Worm (Caenorhabditis elegans): ENCODE data around the gene srj-27.
"Not testable (repeated sequence)": the region's sequence is repeated elsewhere in the genome, so short reads cannot be mapped to it uniquely, and the experiment has no call there.

srj-27 gene

DNA sequence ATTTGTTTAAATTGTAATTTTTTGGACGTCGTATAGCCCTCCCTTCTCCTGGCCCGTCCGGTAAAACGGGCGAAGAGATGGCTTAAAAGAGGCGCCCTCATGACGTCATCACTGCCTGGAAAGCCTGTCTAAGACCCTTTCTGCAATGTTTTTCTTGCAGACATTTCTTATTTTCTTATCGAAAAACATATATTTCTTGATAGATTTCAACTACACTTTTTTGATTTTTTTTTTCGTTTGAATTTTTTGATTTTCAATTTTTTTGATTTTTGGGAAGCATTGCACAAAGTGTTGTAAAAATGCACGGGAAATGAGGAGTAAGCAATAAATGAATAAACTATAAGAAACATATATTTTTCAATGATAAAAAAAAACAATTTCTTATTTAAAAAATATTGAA, 13.3 kb downstream of the srj-27 start, which contains the start of gene T01G5.6:
TSS of gene T01G5.6 (minus strand) at position 101 of the 400 bp plus-strand sequence.
- TF ChIP-seq snpc-4 (tag; optimal IDR thresholded peaks at IDR 0.05) (no peak), aly-2 (tag; optimal IDR thresholded peaks at IDR 0.05) (no peak), elt-3 (tag; optimal IDR thresholded peaks at IDR 0.05) (no peak), unc-62 (GFP tag; optimal IDR thresholded peaks at IDR 0.05) (no peak), nhr-237 (tag; optimal IDR thresholded peaks at IDR 0.05) (no peak), zag-1 (tag; optimal IDR thresholded peaks at IDR 0.05) (no peak), ztf-11 (tag; optimal IDR thresholded peaks at IDR 0.05) (no peak), ZK546.5 (tag; optimal IDR thresholded peaks at IDR 0.05) (no peak), egl-27 (tag; optimal IDR thresholded peaks at IDR 0.05) (no peak), nhr-67 (tag; optimal IDR thresholded peaks at IDR 0.05) (no peak), mml-1 (tag; optimal IDR thresholded peaks at IDR 0.05) (no peak), R02D3.7 (tag; optimal IDR thresholded peaks at IDR 0.05) (no peak), nhr-28 (tag; optimal IDR thresholded peaks at IDR 0.05) (no peak)

DNA sequence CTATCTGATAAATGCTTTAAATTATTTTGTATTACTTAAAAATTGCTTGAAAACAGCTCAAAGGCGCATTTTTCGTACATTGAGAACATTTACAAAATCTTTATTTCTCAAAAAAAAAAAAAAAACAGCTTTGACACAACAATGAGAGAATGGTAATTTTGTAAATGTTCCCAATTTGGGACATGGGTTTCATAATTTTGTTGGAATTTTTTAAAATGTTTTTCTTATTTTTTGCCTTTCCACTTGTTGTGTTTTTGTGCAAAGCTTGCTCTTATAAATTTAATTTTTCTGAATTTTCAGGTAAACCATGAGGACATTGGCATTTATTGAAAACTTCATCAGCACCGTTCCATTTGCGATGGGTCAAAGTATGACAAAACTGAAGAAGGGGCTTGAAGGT, 15.7 kb downstream of the srj-27 start, which contains the start of gene T01G5.7:
TSS of gene T01G5.7 (plus strand) at position 301 of the 400 bp plus-strand sequence.
- no peak for TF ChIP-seq nhr-12 (tag; optimal IDR thresholded peaks at IDR 0.05)
- no peak for TF ChIP-seq lsy-12 (tag; optimal IDR thresholded peaks at IDR 0.05)
- TF ChIP-seq nhr-11 (tag; optimal IDR thresholded peaks at IDR 0.05), result no peak
- TF ChIP-seq sea-2 (GFP tag; optimal IDR thresholded peaks at IDR 0.05), result no peak
- TF ChIP-seq unc-62 (GFP tag; optimal IDR thresholded peaks at IDR 0.05), result no peak
- no peak for TF ChIP-seq nhr-25 (tag; optimal IDR thresholded peaks at IDR 0.05)
- no peak for TF ChIP-seq ZK546.5 (tag; optimal IDR thresholded peaks at IDR 0.05)
- TF ChIP-seq ceh-28 (tag; optimal IDR thresholded peaks at IDR 0.05), result no peak

DNA sequence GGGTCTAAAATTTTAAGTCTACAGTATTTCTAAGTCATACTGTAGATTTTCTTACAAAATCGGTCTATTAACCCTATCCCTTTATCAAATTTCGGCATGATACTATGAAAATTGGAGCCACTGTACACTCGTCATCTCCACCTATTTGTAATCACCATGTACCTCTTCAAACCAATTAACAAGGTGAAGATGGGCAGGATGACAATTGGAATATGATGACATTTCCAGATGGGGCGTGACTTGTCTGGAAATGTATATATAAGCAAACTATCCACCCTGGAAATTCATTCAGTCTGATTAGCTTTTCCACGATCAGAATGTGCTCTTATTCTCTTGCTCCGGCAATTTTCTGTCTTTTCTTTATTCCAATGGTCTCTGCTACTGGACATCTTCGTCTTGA, 18.1 kb downstream of the srj-27 start, which contains the start of gene Y75B12A.2:
TSS of gene Y75B12A.2 (plus strand) at position 301 of the 400 bp plus-strand sequence.
- no peak for TF ChIP-seq elt-1 (tag; optimal IDR thresholded peaks at IDR 0.05)
- no peak for TF ChIP-seq nhr-43 (tag; optimal IDR thresholded peaks at IDR 0.05; ENCODE audit: poor library complexity, severe bottlenecking)
- TF ChIP-seq eor-1 (tag; optimal IDR thresholded peaks at IDR 0.05), result no peak

DNA sequence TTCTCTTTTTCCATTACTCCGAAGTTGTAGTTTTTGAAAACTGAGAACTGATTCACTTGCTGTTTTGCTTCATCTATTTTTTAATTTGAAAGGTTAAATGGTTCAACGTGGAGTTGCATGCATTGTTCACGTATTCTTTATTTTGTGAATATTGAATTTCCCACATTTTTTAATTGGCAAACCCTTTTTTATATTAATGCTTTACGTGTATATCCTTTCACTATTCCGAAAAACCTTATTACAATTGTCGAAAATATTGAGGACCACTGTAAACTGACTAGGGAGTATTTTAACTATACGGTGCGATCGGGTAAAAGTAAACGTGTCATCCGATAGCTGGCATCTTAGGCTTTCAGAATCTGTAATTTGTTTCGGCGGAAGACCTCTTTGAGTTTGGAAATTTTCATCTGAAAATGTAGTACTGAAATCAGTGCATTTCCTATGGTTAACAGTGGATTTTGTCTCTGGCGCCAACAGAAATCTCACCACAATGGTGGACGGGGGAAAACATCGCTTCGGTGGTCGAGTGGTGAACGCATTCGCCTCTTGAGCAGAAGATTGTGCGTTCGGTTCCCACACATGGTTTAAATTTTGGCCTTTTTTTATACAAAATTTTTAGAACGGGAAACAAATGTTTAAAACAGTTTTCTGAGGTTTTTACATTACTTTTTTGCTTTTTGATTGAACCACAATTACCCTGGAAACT, 21.3 kb downstream of the srj-27 start, which contains the start of gene C01G10.14:
TSS of gene C01G10.14 (minus strand) at position 51 of the 706 bp plus-strand sequence.
- not testable (repeated sequence) for TF ChIP-seq eor-1, pha-4, nhr-12 (tag; optimal IDR thresholded peaks at IDR 0.05)

DNA sequence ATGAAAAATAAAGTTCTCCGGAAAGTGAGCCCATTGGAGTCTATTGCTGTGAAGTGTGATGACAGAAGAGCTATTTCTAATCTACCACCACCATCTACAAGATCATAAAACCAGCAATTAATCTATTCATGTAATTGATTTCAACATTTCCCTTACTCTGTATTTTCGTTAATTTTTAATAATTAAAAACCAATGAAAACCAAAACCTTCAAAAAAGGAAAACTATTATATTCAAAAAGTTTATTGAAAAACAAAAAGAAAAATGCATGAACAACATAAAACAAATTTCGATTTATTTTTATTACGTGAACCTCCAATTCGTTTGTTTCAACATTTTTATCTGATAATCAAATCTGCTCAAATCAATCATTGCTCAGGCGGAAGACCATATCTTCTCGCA, 27.9 kb downstream of the srj-27 start, which contains the start of gene C01G10.1:
TSS of gene C01G10.1 (plus strand) at position 301 of the 400 bp plus-strand sequence.
- TF ChIP-seq ceh-82 (tag; optimal IDR thresholded peaks at IDR 0.05) (no peak), pqm-1 (tag; optimal IDR thresholded peaks at IDR 0.05) (no peak), unc-39 (tag; optimal IDR thresholded peaks at IDR 0.05) (no peak), nhr-11 (tag; optimal IDR thresholded peaks at IDR 0.05) (no peak), mml-1 (tag; optimal IDR thresholded peaks at IDR 0.05) (no peak), ceh-9 (tag; optimal IDR thresholded peaks at IDR 0.05) (no peak), ama-1 (optimal IDR thresholded peaks at IDR 0.05) (no peak), sea-2 (GFP tag; optimal IDR thresholded peaks at IDR 0.05) (no peak), fkh-2 (tag; optimal IDR thresholded peaks at IDR 0.05) (no peak), nfya-1 (tag; optimal IDR thresholded peaks at IDR 0.05; ENCODE audit: insufficient read depth) (no peak), nhr-12 (tag; optimal IDR thresholded peaks at IDR 0.05) (no peak), lsy-12 (tag; optimal IDR thresholded peaks at IDR 0.05) (no peak), hmg-11 (tag; optimal IDR thresholded peaks at IDR 0.05) (no peak), daf-12 (tag; optimal IDR thresholded peaks at IDR 0.05) (no peak), nhr-23 (tag; optimal IDR thresholded peaks at IDR 0.05) (no peak), ceh-28 (tag; optimal IDR thresholded peaks at IDR 0.05) (no peak), nhr-43 (tag; optimal IDR thresholded peaks at IDR 0.05; ENCODE audit: poor library complexity, severe bottlenecking) (no peak), mdl-1 (tag; optimal IDR thresholded peaks at IDR 0.05) (no peak), tbx-2 (tag; optimal IDR thresholded peaks at IDR 0.05) (no peak), zag-1 (tag; optimal IDR thresholded peaks at IDR 0.05) (no peak)
